Worm (Caenorhabditis elegans) whole organism, late embryonic: Measurements from ENCODE around the gene C17G10.1.
A peak's percentile ranks its signal among the peaks of the same experiment; 100 is the strongest.

Experiments
- elt-2 ChIP-seq: sonication (generic microtip); optimal IDR thresholded peaks from 2 replicates; lab custom pipeline; 2016; ENCODE audit warnings: missing genetic modification reagents, missing genetic modification characterization, missing compliant biosample characterization
- tbx-2 ChIP-seq: sonication (generic microtip); optimal IDR thresholded peaks from 2 replicates; lab custom pipeline; 2016; ENCODE audit warnings: missing genetic modification characterization, missing compliant biosample characterization

DNA sequence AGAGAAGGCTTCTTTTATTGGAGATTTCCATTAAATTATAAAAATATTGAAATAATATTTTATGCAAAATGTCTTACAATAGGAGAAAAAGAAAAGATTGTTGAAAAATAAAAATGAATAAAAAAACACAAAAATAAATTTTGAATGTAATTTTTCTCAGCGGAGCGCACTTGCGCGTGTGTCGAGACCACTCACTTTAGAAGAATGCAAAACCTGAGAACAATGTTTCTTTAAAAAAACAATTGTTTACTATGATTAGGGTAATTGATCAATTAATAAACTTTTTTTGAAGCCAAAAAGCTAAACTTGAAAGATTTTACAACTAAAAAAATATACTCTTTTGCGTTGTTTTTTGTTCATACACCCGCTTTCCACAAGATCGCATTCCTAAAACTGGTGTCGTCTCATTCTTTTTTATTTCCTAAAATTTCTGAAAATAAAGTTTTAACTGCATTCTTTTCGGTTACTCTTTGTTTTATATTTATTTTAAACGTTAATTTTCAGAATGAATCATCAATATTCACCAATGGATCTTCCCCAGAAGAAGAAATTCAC lies 2.1 kb upstream of the C17G10.1 start, which contains the start of gene ttc-4:
- TF ChIP-seq tbx-2 (tag; lab: Kevin White, UChicago) (peak; percentile 80), elt-2 (peak; percentile 90)
